Fruit fly (Drosophila melanogaster): ENCODE results near the gene CG3793.

Gene CG3793

DNA sequence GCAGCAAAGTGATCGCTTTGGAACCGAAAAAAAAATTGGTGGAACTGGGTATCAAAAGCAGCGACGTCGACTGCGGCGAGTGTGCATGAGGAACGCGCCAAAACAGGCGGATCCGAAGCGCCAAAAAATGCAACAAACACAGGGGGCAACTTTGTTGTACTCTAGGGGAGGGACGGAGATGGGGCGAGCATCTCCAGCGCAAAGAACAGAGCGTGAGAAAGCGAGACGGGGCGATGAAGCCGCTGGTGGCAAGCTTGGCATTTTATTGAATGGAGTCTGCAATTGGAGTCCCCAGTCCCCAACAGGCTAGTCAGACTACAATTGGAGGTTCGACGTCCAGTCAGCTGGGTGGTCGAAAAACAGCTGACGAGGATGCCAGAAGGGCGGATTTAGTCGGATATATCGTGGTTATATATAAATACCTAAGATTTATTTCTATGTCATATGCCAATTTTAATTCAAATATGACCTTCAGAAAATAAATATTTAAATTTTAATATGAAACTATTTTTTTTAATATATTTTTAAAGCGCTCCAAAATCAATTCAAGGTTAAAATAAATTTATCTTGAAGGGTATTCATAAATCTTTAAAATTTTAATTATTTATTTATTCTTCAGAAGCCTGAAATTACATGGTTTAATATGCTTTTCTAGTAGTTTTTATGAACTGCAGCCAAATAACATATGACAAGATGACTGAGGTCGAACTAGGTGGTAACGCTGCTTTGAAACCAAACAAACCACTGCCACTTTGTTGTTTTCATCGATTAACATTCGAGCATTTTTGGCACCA lies 17.2 kb upstream of the CG3793 start (continued):
- peak in 1 of 3 experiments; percentile 29 for TF ChIP-seq Stat92E (GFP tag; optimal IDR thresholded peaks at IDR 0.05)
- TF ChIP-seq CG31365 (tag; optimal IDR thresholded peaks at IDR 0.05): no peak
- TF ChIP-seq H2.0 (GFP tag; IDR thresholded peaks at IDR 0.05): peak; percentile 78
- peak; percentile 97 for TF ChIP-seq Sox100B (GFP tag; optimal IDR thresholded peaks at IDR 0.05)
- peak; percentile 29 for TF ChIP-seq bbx (GFP tag; IDR thresholded peaks at IDR 0.05; ENCODE audit: partially characterized antibody)
- TF ChIP-seq gro (GFP tag; optimal IDR thresholded peaks at IDR 0.05): no peak
- TF ChIP-seq Max (GFP tag; optimal IDR thresholded peaks at IDR 0.05): peak; percentile 61
- no peak for TF ChIP-seq sima (GFP tag; optimal IDR thresholded peaks at IDR 0.05)
- peak; percentile 79 for TF ChIP-seq cwo (GFP tag; optimal IDR thresholded peaks at IDR 0.05)
- TF ChIP-seq Scr (GFP tag; IDR thresholded peaks at IDR 0.05; ENCODE audit: partially characterized antibody): 0 out of 2 replicates have a peak, but pooled peaks have one; percentile 32
- peak; percentile 82 for TF ChIP-seq CG6765 (GFP tag; optimal IDR thresholded peaks at IDR 0.05)
- no peak for TF ChIP-seq CG7786 (GFP tag; optimal IDR thresholded peaks at IDR 0.05)
- TF ChIP-seq NFAT (GFP tag; IDR thresholded peaks at IDR 0.05): peak; percentile 62
- peak; percentile 78 for TF ChIP-seq CG12155 (GFP tag; optimal IDR thresholded peaks at IDR 0.05)
- TF ChIP-seq CG12659 (GFP tag; optimal IDR thresholded peaks at IDR 0.05): peak; percentile 96
- TF ChIP-seq nom (GFP tag; optimal IDR thresholded peaks at IDR 0.05): peak; percentile 42
- peak; percentile 32 for TF ChIP-seq gcm2 (GFP tag; optimal IDR thresholded peaks at IDR 0.05)
- peak; percentile 94 for TF ChIP-seq CG15269 (tag; optimal IDR thresholded peaks at IDR 0.05)
- peak; percentile 45 for TF ChIP-seq CG4360 (GFP tag; IDR thresholded peaks at IDR 0.05)
- no peak for TF ChIP-seq gce (GFP tag; IDR thresholded peaks at IDR 0.05)
- no peak for TF ChIP-seq hth (optimal IDR thresholded peaks at IDR 0.05)
- TF ChIP-seq CG4328 (GFP tag; optimal IDR thresholded peaks at IDR 0.05): peak; percentile 93
- peak; percentile 79 for TF ChIP-seq Dbx (GFP tag; IDR thresholded peaks at IDR 0.05)
- peak; percentile 76 for TF ChIP-seq CG6254 (GFP tag; optimal IDR thresholded peaks at IDR 0.05)
- TF ChIP-seq Rx (GFP tag; IDR thresholded peaks at IDR 0.05): peak; percentile 54
- TF ChIP-seq CG11696 (GFP tag; IDR thresholded peaks at IDR 0.05): no peak
- TF ChIP-seq sd (tag; optimal IDR thresholded peaks at IDR 0.05): peak; percentile 66
- peak; percentile 65; the same call in 2 of the 3 replicates for TF ChIP-seq Aef1 (GFP tag; IDR thresholded peaks at IDR 0.05)
- TF ChIP-seq CG14710 (tag; optimal IDR thresholded peaks at IDR 0.05): peak; percentile 97
- TF ChIP-seq aop (GFP tag; IDR thresholded peaks at IDR 0.05): peak; percentile 51; the same call in 1 of the 2 replicates
- peak; percentile 93 for TF ChIP-seq CG4424 (GFP tag; optimal IDR thresholded peaks at IDR 0.05)
- TF ChIP-seq Usf (GFP tag; optimal IDR thresholded peaks at IDR 0.05): peak; percentile 88
- peak; percentile 98 for TF ChIP-seq nmo (GFP tag; optimal IDR thresholded peaks at IDR 0.05)
- 0 out of 3 replicates have a peak, but pooled peaks have one; percentile 32 for TF ChIP-seq otp (GFP tag; IDR thresholded peaks at IDR 0.05)
- peak; percentile 35 to 89 for TF ChIP-seq bsh (GFP tag; optimal IDR thresholded peaks at IDR 0.05)
- TF ChIP-seq her (GFP tag; optimal IDR thresholded peaks at IDR 0.05): no peak
- no peak for TF ChIP-seq nau (GFP tag; optimal IDR thresholded peaks at IDR 0.05)
- peak; percentile 68 for TF ChIP-seq CG8359 (GFP tag; optimal IDR thresholded peaks at IDR 0.05; ENCODE audit: borderline replicate concordance)
- TF ChIP-seq CG10366 (GFP tag; IDR thresholded peaks at IDR 0.05): peak; percentile 65
- peak; percentile 65; the same call in 2 of the 3 replicates for TF ChIP-seq CG11560 (tag; IDR thresholded peaks at IDR 0.05)
- TF ChIP-seq zen (tag; optimal IDR thresholded peaks at IDR 0.05): peak; percentile 89
- peak; percentile 4 for TF ChIP-seq fu2 (GFP tag; optimal IDR thresholded peaks at IDR 0.05)
- TF ChIP-seq CG31441 (GFP tag; IDR thresholded peaks at IDR 0.05): peak; percentile 98
- TF ChIP-seq Meics (GFP tag; optimal IDR thresholded peaks at IDR 0.05): peak; percentile 94
- no peak for TF ChIP-seq HLHmδ (GFP tag; optimal IDR thresholded peaks at IDR 0.05)
- TF ChIP-seq CG11093 (GFP tag; IDR thresholded peaks at IDR 0.05): peak; percentile 65; the same call in 1 of the 3 replicates
- no peak for TF ChIP-seq D (optimal IDR thresholded peaks at IDR 0.05)
- TF ChIP-seq D (GFP tag; optimal IDR thresholded peaks at IDR 0.05): peak; percentile 93

All from whole organism, embryonic.